In genomic region chrII:10932725-10933124, ce11 we compare ENCODE assay signal across 2 worm cellular contexts.
TF ChIP-seq lines count a peak whose summit lies in the region.

No protein-coding gene starts in this region.

TF ChIP-seq in whole organism, L4 larva, 104 proteins besides CTCF, POLR2A, EP300 and RAD21:
- TF ChIP-seq egl-43 (GFP tag; IDR thresholded peaks at IDR 0.05; lab: Robert Waterston, UW) (peak; percentile 62; the same call in 1 of the 2 replicates), set-16 (GFP tag; IDR thresholded peaks at IDR 0.05; lab: Robert Waterston, UW) (peak; percentile 96), Y48G9A.11 (GFP tag; IDR thresholded peaks at IDR 0.05; lab: Robert Waterston, UW) (0 out of 2 replicates have a peak, but pooled peaks have one; percentile 6)

TF ChIP-seq in whole organism, young adult, 124 proteins besides CTCF, POLR2A, EP300 and RAD21:
- peak; percentile 91 for TF ChIP-seq hsf-1 (GFP tag; IDR thresholded peaks at IDR 0.05; lab: Robert Waterston, UW)
- TF ChIP-seq F33H1.4 (GFP tag; IDR thresholded peaks at IDR 0.05; lab: Robert Waterston, UW): peak; percentile 49
- peak; percentile 22; the same call in 1 of the 2 replicates for TF ChIP-seq ceh-100 (GFP tag; IDR thresholded peaks at IDR 0.05; lab: Robert Waterston, UW)
- TF ChIP-seq F37B4.10 (GFP tag; IDR thresholded peaks at IDR 0.05; lab: Robert Waterston, UW): 0 out of 2 replicates have a peak, but pooled peaks have one; percentile 70
- peak; percentile 64 for TF ChIP-seq madf-6 (GFP tag; IDR thresholded peaks at IDR 0.05; lab: Robert Waterston, UW)
- TF ChIP-seq ztf-28 (GFP tag; IDR thresholded peaks at IDR 0.05; lab: Robert Waterston, UW): 0 out of 2 replicates have a peak, but pooled peaks have one; percentile 58
- TF ChIP-seq madf-3 (GFP tag; IDR thresholded peaks at IDR 0.05; lab: Robert Waterston, UW): peak; percentile 78; the same call in 1 of the 2 replicates
- peak; percentile 57 for TF ChIP-seq madf-8 (GFP tag; conservative IDR thresholded peaks at IDR 0.05; lab: Robert Waterston, UW)
- TF ChIP-seq egrh-3 (GFP tag; IDR thresholded peaks at IDR 0.05; lab: Robert Waterston, UW): peak; percentile 98
- TF ChIP-seq ceh-40 (GFP tag; IDR thresholded peaks at IDR 0.05; lab: Robert Waterston, UW): 0 out of 2 replicates have a peak, but pooled peaks have one; percentile 13
- TF ChIP-seq ceh-91 (GFP tag; IDR thresholded peaks at IDR 0.05; lab: Robert Waterston, UW): peak; percentile 35; the same call in 1 of the 2 replicates
- peak; percentile 45; the same call in 1 of the 2 replicates for TF ChIP-seq mcd-1 (GFP tag; IDR thresholded peaks at IDR 0.05; lab: Robert Waterston, UW)
- TF ChIP-seq dox-1 (GFP tag; IDR thresholded peaks at IDR 0.05; lab: Robert Waterston, UW): peak; percentile 52; the same call in 1 of the 2 replicates
